Worm (Caenorhabditis elegans): Measurements from ENCODE around the gene T13F3.8.

DNA sequence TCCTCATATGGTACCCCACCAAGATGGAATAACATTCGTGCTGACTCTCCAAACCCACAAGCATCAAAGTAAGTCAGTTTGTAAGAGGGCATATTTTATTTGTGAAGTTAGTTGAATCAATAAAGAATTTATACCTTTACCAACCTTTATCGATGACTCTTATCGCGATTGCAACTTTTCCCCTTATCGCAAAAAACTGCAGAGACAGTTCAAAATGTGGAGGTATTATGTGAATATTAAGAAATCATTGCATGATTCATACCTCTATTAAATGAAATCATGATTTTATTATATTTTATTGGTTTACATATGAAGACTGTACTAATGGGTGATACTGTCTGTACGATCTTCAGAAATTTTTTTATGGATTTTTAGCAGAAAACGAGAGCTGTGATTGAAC lies 37.4 kb upstream of the T13F3.8 start, which contains the start of gene gst-22:
- TF ChIP-seq ceh-36 (tag; optimal IDR thresholded peaks at IDR 0.05) (no peak), ama-1 (optimal IDR thresholded peaks at IDR 0.05) (no peak), hnd-1 (tag; optimal IDR thresholded peaks at IDR 0.05) (no peak), tra-4 (tag; optimal IDR thresholded peaks at IDR 0.05) (no peak), F13C5.2 (tag; optimal IDR thresholded peaks at IDR 0.05) (no peak), hmbx-1 (tag; optimal IDR thresholded peaks at IDR 0.05) (no peak), flt-1 (GFP tag; IDR thresholded peaks at IDR 0.05) (no peak), hmg-4 (GFP tag; optimal IDR thresholded peaks at IDR 0.05) (no peak), ceh-13 (GFP tag; optimal IDR thresholded peaks at IDR 0.05) (no peak), scrt-1 (GFP tag; IDR thresholded peaks at IDR 0.05) (no peak), pes-1 (GFP tag; IDR thresholded peaks at IDR 0.05) (no peak), tbx-37 (GFP tag; conservative IDR thresholded peaks at IDR 0.05) (no peak), sea-1 (GFP tag; conservative IDR thresholded peaks at IDR 0.05) (no peak), B0310.2 (tag; optimal IDR thresholded peaks at IDR 0.05) (no peak)
